Worm (Caenorhabditis elegans) whole organism, L1 larva: ENCODE data around the gene Y116A8B.1.

ENCODE experiments used
- ama-1 ChIP-seq: fragments of 150-350 bp; optimal IDR thresholded peaks from 2 replicates; lab custom pipeline; 2014
- ceh-82 ChIP-seq, 3 experiments: fragments of 150-350 bp in 1 of 3; sonication (generic microtip) in 2 of 3; optimal IDR thresholded peaks; 2 replicates each; lab custom pipeline; 2014 to 2017; ENCODE audit warnings: missing biosample characterization in 3 of 3, missing genetic modification characterization in 3 of 3
- lir-3 ChIP-seq: sonication (generic microtip); optimal IDR thresholded peaks from 2 replicates; lab custom pipeline; 2016; ENCODE audit warnings: mild to moderate bottlenecking, missing genetic modification characterization, moderate library complexity, missing compliant biosample characterization; ENCODE audit not compliant: poor library complexity
- lsy-2 ChIP-seq, 2 experiments: fragments of 150-350 bp; optimal IDR thresholded peaks; 2 replicates each; lab custom pipeline; 2014; ENCODE audit warnings: missing biosample characterization in 2 of 2, missing genetic modification characterization in 2 of 2
- nhr-237 ChIP-seq: fragments of 150-350 bp; optimal IDR thresholded peaks from 2 replicates; lab custom pipeline; 2014; ENCODE audit warnings: missing biosample characterization, missing genetic modification characterization
- nhr-71 ChIP-seq: sonication (generic microtip); optimal IDR thresholded peaks from 2 replicates; lab custom pipeline; 2016; ENCODE audit warnings: mild to moderate bottlenecking, missing genetic modification characterization, moderate library complexity, missing compliant biosample characterization
- pqm-1 ChIP-seq: sonication (generic microtip); optimal IDR thresholded peaks from 3 replicates; lab custom pipeline; 2017; ENCODE audit warnings: missing biosample characterization, missing genetic modification characterization
- snpc-4 ChIP-seq: fragments of 150-350 bp; optimal IDR thresholded peaks from 2 replicates; lab custom pipeline; 2014; ENCODE audit warnings: missing biosample characterization, missing genetic modification characterization

DNA sequence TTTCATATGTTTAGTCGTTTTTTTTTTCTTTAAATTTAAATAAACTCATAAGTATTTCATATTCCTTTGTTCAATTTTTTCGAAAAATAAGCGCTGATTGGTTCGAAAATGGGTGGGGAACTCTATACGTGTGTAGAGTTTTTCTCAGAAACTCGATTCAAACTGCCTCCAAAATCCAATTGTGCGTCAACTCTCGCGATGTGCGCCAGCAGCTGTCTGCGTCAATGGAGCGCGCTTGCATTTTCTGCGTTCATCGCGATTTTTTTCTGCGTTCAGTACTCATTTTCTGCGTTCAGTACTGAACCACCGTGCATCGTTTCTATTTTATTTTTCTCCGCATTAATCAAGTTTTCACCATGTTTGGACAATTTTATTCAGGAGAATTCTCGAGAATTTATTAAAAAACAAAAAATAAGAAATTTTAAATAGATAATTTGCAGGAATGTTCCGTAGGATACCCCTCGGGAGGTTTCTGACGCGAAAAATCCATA is 33.6 kb downstream of the Y116A8B.1 start, which contains the start of gene eelo-2:
- peak; percentile 99 to 100 (median 100) for TF ChIP-seq ceh-82 (tag; optimal IDR thresholded peaks at IDR 0.05; lab: Kevin White, UChicago)
- peak; percentile 84 for TF ChIP-seq ama-1 (lab: Kevin White, UChicago)
- TF ChIP-seq nhr-71, result peak; percentile 99
- peak; percentile 97 for TF ChIP-seq nhr-237
- peak; percentile 92 for TF ChIP-seq pqm-1 (tag; lab: Kevin White, UChicago)
- TF ChIP-seq lir-3, result peak; percentile 94
- peak; percentile 95 for TF ChIP-seq snpc-4 (tag; lab: Kevin White, UChicago)
- peak; percentile 97 for TF ChIP-seq lsy-2 (tag; optimal IDR thresholded peaks at IDR 0.05; lab: Kevin White, UChicago)
